Fruit fly (Drosophila melanogaster) whole organism, embryonic: ENCODE data around the gene CG32248.
A peak's percentile ranks its signal among the peaks of the same experiment; 100 is the strongest.

Experiments used
- Awh ChIP-seq: fragments of 200-800 bp; sonication (Bioruptor generic); IDR thresholded peaks from 2 replicates; pipeline ENCODE4, ENCODE4 v1.3.6; 2022; ENCODE audit warnings: missing biosample characterization, missing genetic modification characterization
- CG10209 ChIP-seq: fragments of 200-800 bp; sonication (Bioruptor generic); optimal IDR thresholded peaks from 3 replicates; lab custom pipeline; 2017; ENCODE audit warnings: missing biosample characterization, mild to moderate bottlenecking, missing genetic modification characterization, missing genetic modification reagents
- CG10321 ChIP-seq: fragments of 200-800 bp; sonication (Bioruptor generic); IDR thresholded peaks from 2 replicates; pipeline ENCODE4 v1.3.6; 2022; ENCODE audit warnings: missing biosample characterization, missing genetic modification characterization
- CG11696 ChIP-seq: fragments of 200-800 bp; sonication (Bioruptor generic); IDR thresholded peaks from 2 replicates; pipeline ENCODE4 v1.3.6; 2022; ENCODE audit warnings: missing biosample characterization, missing genetic modification characterization
- CG12071 ChIP-seq: fragments of 200-800 bp; sonication (Bioruptor generic); optimal IDR thresholded peaks from 3 replicates; lab custom pipeline; 2018; ENCODE audit warnings: missing biosample characterization, mild to moderate bottlenecking, missing genetic modification characterization
- CG13123 ChIP-seq: fragments of 200-800 bp; sonication (Bioruptor generic); optimal IDR thresholded peaks from 2 replicates; lab custom pipeline; 2016; ENCODE audit warnings: missing biosample characterization, missing genetic modification characterization
- CG15269 ChIP-seq: fragments of 200-800 bp; sonication (Bioruptor generic); optimal IDR thresholded peaks from 2 replicates; lab custom pipeline; 2018; ENCODE audit warnings: missing biosample characterization, mild to moderate bottlenecking, missing genetic modification characterization, moderate library complexity
- CG16815 ChIP-seq: fragments of 200-800 bp; sonication (Bioruptor generic); optimal IDR thresholded peaks from 3 replicates; lab custom pipeline; 2017; ENCODE audit warnings: missing biosample characterization, mild to moderate bottlenecking, missing genetic modification characterization
- CG17359 ChIP-seq: fragments of 200-800 bp; sonication (Bioruptor generic); optimal IDR thresholded peaks from 3 replicates; lab custom pipeline; 2018; ENCODE audit warnings: missing biosample characterization, mild to moderate bottlenecking, missing genetic modification characterization, moderate library complexity
- CG17802 ChIP-seq: fragments of 200-800 bp; sonication (Bioruptor generic); optimal IDR thresholded peaks from 2 replicates; lab custom pipeline; 2018; ENCODE audit warnings: missing biosample characterization, mild to moderate bottlenecking, missing genetic modification characterization, moderate library complexity
- CG1792 ChIP-seq: fragments of 200-800 bp; sonication (Bioruptor generic); optimal IDR thresholded peaks from 2 replicates; lab custom pipeline; 2016; ENCODE audit warnings: missing biosample characterization, missing genetic modification characterization
- CG18599 ChIP-seq: fragments of 200-800 bp; sonication (Bioruptor generic); optimal IDR thresholded peaks from 3 replicates; lab custom pipeline; 2017; ENCODE audit warnings: missing biosample characterization, missing genetic modification characterization, mild to moderate bottlenecking, moderate library complexity, missing genetic modification reagents
- CG18764 ChIP-seq: fragments of 200-800 bp; sonication (Bioruptor generic); optimal IDR thresholded peaks from 3 replicates; lab custom pipeline; 2016; ENCODE audit warnings: missing biosample characterization, missing genetic modification characterization
- CG2120 ChIP-seq: fragments of 200-800 bp; sonication (Bioruptor generic); optimal IDR thresholded peaks from 3 replicates; lab custom pipeline; 2016; ENCODE audit warnings: missing biosample characterization, missing genetic modification characterization
- CG2889 ChIP-seq: fragments of 200-800 bp; sonication (Bioruptor generic); IDR thresholded peaks from 3 replicates; pipeline ENCODE4 v1.3.6; 2022; ENCODE audit warnings: missing biosample characterization, missing genetic modification characterization
- CG30020 ChIP-seq: fragments of 200-800 bp; optimal IDR thresholded peaks from 2 replicates; lab custom pipeline; 2019; ENCODE audit warnings: missing biosample characterization, mild to moderate bottlenecking, missing genetic modification characterization, moderate library complexity
- CG30403 ChIP-seq: fragments of 200-800 bp; sonication (Bioruptor generic); optimal IDR thresholded peaks from 3 replicates; lab custom pipeline; 2016; ENCODE audit warnings: missing biosample characterization, missing genetic modification characterization
- CG4854 ChIP-seq: fragments of 200-800 bp; sonication (Bioruptor generic); optimal IDR thresholded peaks from 2 replicates; lab custom pipeline; 2016; ENCODE audit warnings: missing biosample characterization, missing genetic modification characterization, inconsistent platforms
- CG5245 ChIP-seq: fragments of 200-800 bp; sonication (Bioruptor generic); optimal IDR thresholded peaks from 3 replicates; lab custom pipeline; 2016; ENCODE audit warnings: missing biosample characterization, missing genetic modification characterization
- CG6765 ChIP-seq: fragments of 200-800 bp; sonication (Bioruptor generic); optimal IDR thresholded peaks from 3 replicates; lab custom pipeline; 2017; ENCODE audit warnings: missing biosample characterization, mild to moderate bottlenecking, missing genetic modification characterization
- CG7372 ChIP-seq: fragments of 200-800 bp; sonication (Bioruptor generic); IDR thresholded peaks from 2 replicates; pipeline ENCODE4 v1.3.6; 2022; ENCODE audit warnings: missing biosample characterization, missing genetic modification characterization
- CG7745 ChIP-seq: fragments of 200-800 bp; sonication (Bioruptor generic); optimal IDR thresholded peaks from 2 replicates; lab custom pipeline; 2018; ENCODE audit warnings: missing biosample characterization, mild to moderate bottlenecking, missing genetic modification characterization, moderate library complexity
- CG7839 ChIP-seq: fragments of 200-800 bp; sonication (Bioruptor generic); optimal IDR thresholded peaks from 3 replicates; lab custom pipeline; 2018; ENCODE audit warnings: missing biosample characterization, mild to moderate bottlenecking, missing genetic modification characterization, moderate library complexity
- Camta ChIP-seq: fragments of 200-800 bp; sonication (Bioruptor generic); optimal IDR thresholded peaks from 2 replicates; lab custom pipeline; 2016; ENCODE audit warnings: missing biosample characterization, missing genetic modification characterization
- Dad ChIP-seq: fragments of 200-800 bp; sonication (Bioruptor generic); optimal IDR thresholded peaks from 3 replicates; lab custom pipeline; 2016; ENCODE audit warnings: missing biosample characterization, missing genetic modification characterization
- Dfd ChIP-seq, 2 experiments: fragments of >200 bp; optimal IDR thresholded peaks; 2 replicates each; lab custom pipeline; 2017; ENCODE audit warnings: missing biosample characterization in 2 of 2, missing genetic modification characterization in 2 of 2
- Drgx ChIP-seq: fragments of 200-800 bp; sonication (Bioruptor generic); IDR thresholded peaks from 2 replicates; pipeline ENCODE4 v1.3.6; 2022; ENCODE audit warnings: missing biosample characterization, missing genetic modification characterization
- Hr3 ChIP-seq: fragments of 200-800 bp; sonication (Bioruptor generic); optimal IDR thresholded peaks from 3 replicates; lab custom pipeline; 2016; ENCODE audit warnings: missing biosample characterization, missing genetic modification characterization
- Jarid2 ChIP-seq: fragments of 200-800 bp; sonication (Bioruptor generic); optimal IDR thresholded peaks from 3 replicates; lab custom pipeline; 2017; ENCODE audit warnings: mild to moderate bottlenecking, missing biosample characterization, missing genetic modification reagents, missing genetic modification characterization
- MBD-R2 ChIP-seq: fragments of 200-800 bp; sonication (Bioruptor generic); IDR thresholded peaks from 2 replicates; pipeline ENCODE4 v1.3.6; 2022; ENCODE audit warnings: missing biosample characterization, missing genetic modification characterization
- NC2β ChIP-seq: fragments of 200-800 bp; sonication (Bioruptor generic); optimal IDR thresholded peaks from 2 replicates; lab custom pipeline; 2016; ENCODE audit warnings: missing biosample characterization, missing genetic modification characterization
- Nf-YA ChIP-seq: fragments of 200-800 bp; sonication (Bioruptor generic); IDR thresholded peaks from 2 replicates; pipeline ENCODE4 v1.3.6; 2022; ENCODE audit warnings: missing biosample characterization, missing genetic modification characterization
- Nf-YB ChIP-seq: fragments of 200-800 bp; sonication (Bioruptor generic); optimal IDR thresholded peaks from 3 replicates; lab custom pipeline; 2019; ENCODE audit warnings: missing biosample characterization, mild to moderate bottlenecking, missing genetic modification characterization, moderate library complexity
- Optix ChIP-seq: fragments of 200-800 bp; sonication (Bioruptor generic); IDR thresholded peaks from 3 replicates; pipeline ENCODE4 v1.3.6; 2022; ENCODE audit warnings: missing biosample characterization, missing genetic modification characterization
- Six4 ChIP-seq: fragments of 200-800 bp; sonication (Bioruptor generic); optimal IDR thresholded peaks from 2 replicates; lab custom pipeline; 2016; ENCODE audit warnings: missing biosample characterization, missing genetic modification characterization
- Sox102F ChIP-seq: fragments of 200-800 bp; sonication (Bioruptor generic); optimal IDR thresholded peaks from 2 replicates; lab custom pipeline; 2018; ENCODE audit warnings: missing biosample characterization, mild to moderate bottlenecking, missing genetic modification characterization, moderate library complexity
- Xrp1 ChIP-seq: fragments of 200-800 bp; sonication (Bioruptor generic); IDR thresholded peaks from 2 replicates; pipeline ENCODE4 v1.3.6; 2022; ENCODE audit warnings: missing biosample characterization, missing genetic modification characterization
- amos ChIP-seq: fragments of 200-800 bp; sonication (Bioruptor generic); IDR thresholded peaks from 2 replicates; pipeline ENCODE4 v1.3.6; 2022; ENCODE audit warnings: missing biosample characterization, missing genetic modification characterization; ENCODE audit not compliant: partially characterized antibody
- bcd ChIP-seq: fragments of 200-800 bp; sonication (Bioruptor generic); optimal IDR thresholded peaks from 2 replicates; lab custom pipeline; 2017; ENCODE audit warnings: missing biosample characterization, mild to moderate bottlenecking, missing genetic modification characterization
- dm ChIP-seq: fragments of 200-800 bp; sonication (Bioruptor generic); optimal IDR thresholded peaks from 3 replicates; lab custom pipeline; 2016; ENCODE audit warnings: missing biosample characterization, missing genetic modification characterization
- ewg ChIP-seq: fragments of 200-800 bp; sonication (Bioruptor generic); optimal IDR thresholded peaks from 3 replicates; lab custom pipeline; 2017; ENCODE audit warnings: mild to moderate bottlenecking, missing biosample characterization, missing genetic modification reagents, missing genetic modification characterization
- fru ChIP-seq: fragments of >200 bp; optimal IDR thresholded peaks from 2 replicates; lab custom pipeline; 2017
- ftz-f1 ChIP-seq: fragments of 200-800 bp; sonication (Bioruptor generic); optimal IDR thresholded peaks from 2 replicates; lab custom pipeline; 2016; ENCODE audit warnings: missing biosample characterization, missing genetic modification characterization
- gfzf ChIP-seq: fragments of 200-800 bp; sonication (Bioruptor generic); optimal IDR thresholded peaks from 2 replicates; lab custom pipeline; 2016; ENCODE audit warnings: missing biosample characterization, mild to moderate bottlenecking, missing genetic modification characterization, moderate library complexity
- insv ChIP-seq, 2 experiments: fragments of 200-800 bp; sonication (Bioruptor generic); optimal IDR thresholded peaks; 3 replicates each; lab custom pipeline; 2016 to 2018; ENCODE audit warnings: missing biosample characterization in 2 of 2, missing genetic modification characterization in 2 of 2
- lab ChIP-seq: fragments of 200-800 bp; sonication (Bioruptor generic); optimal IDR thresholded peaks from 3 replicates; lab custom pipeline; 2017; ENCODE audit warnings: missing biosample characterization, missing genetic modification characterization, mild to moderate bottlenecking, moderate library complexity, missing genetic modification reagents
- peb ChIP-seq: fragments of 200-800 bp; sonication (Bioruptor generic); IDR thresholded peaks from 2 replicates; pipeline ENCODE4 v1.3.6; 2022; ENCODE audit warnings: missing biosample characterization, missing genetic modification characterization
- stc ChIP-seq: fragments of 200-800 bp; sonication (Bioruptor generic); IDR thresholded peaks from 2 replicates; pipeline ENCODE4 v1.3.6; 2022; ENCODE audit warnings: missing biosample characterization, missing genetic modification characterization
- stwl ChIP-seq: fragments of 200-800 bp; sonication (Bioruptor generic); optimal IDR thresholded peaks from 3 replicates; lab custom pipeline; 2018; ENCODE audit warnings: missing biosample characterization, mild to moderate bottlenecking, missing genetic modification characterization, moderate library complexity
- tup ChIP-seq: fragments of 200-800 bp; sonication (Bioruptor generic); optimal IDR thresholded peaks from 2 replicates; lab custom pipeline; 2016; ENCODE audit warnings: missing biosample characterization, mild to moderate bottlenecking, missing genetic modification characterization, moderate library complexity
- wdn ChIP-seq: fragments of 200-800 bp; sonication (Bioruptor generic); IDR thresholded peaks from 2 replicates; pipeline ENCODE4 v1.3.6; 2022; ENCODE audit warnings: missing biosample characterization, missing genetic modification characterization
- yki ChIP-seq: fragments of >200 bp; optimal IDR thresholded peaks from 3 replicates; lab custom pipeline; 2018
- zfh2 ChIP-seq: fragments of 200-800 bp; sonication (Bioruptor generic); optimal IDR thresholded peaks from 2 replicates; lab custom pipeline; 2016; ENCODE audit warnings: missing biosample characterization, missing genetic modification characterization

CG32248 gene

dm6 chr3L:4521809-4522208 is 50.3 kb downstream of the CG32248 start (continued):
- peak; percentile 29 for TF ChIP-seq bcd
- TF ChIP-seq stwl = no peak
- peak; percentile 47 for TF ChIP-seq CG10209 (GFP tag; lab: Kevin White, UChicago)
- peak; percentile 55 for TF ChIP-seq Xrp1 (GFP tag; lab: Robert Waterston, UW)
- no peak for TF ChIP-seq CG2889 (GFP tag; lab: Robert Waterston, UW)
- no peak for TF ChIP-seq fru (lab: Kevin White, UChicago)
- TF ChIP-seq CG30020 = no peak
- no peak for TF ChIP-seq amos (GFP tag; lab: Robert Waterston, UW)
- no peak for TF ChIP-seq NC2β
- TF ChIP-seq Drgx (GFP tag; lab: Robert Waterston, UW) = no peak
- TF ChIP-seq CG4854 (GFP tag; lab: Kevin White, UChicago) = peak; percentile 47
- TF ChIP-seq stc (GFP tag; lab: Robert Waterston, UW) = no peak
- no peak for TF ChIP-seq CG2120
- no peak for TF ChIP-seq Nf-YA
- TF ChIP-seq CG12071 = peak; percentile 62
- no peak for TF ChIP-seq Dad (GFP tag; lab: Kevin White, UChicago)
- TF ChIP-seq CG18599 = peak; percentile 51
- no peak for TF ChIP-seq zfh2 (GFP tag; lab: Kevin White, UChicago)
- no peak for TF ChIP-seq insv (GFP tag; optimal IDR thresholded peaks at IDR 0.05; lab: Kevin White, UChicago)
- no peak for TF ChIP-seq ftz-f1 (GFP tag; lab: Kevin White, UChicago)
- no peak for TF ChIP-seq CG6765 (GFP tag; lab: Kevin White, UChicago)
- peak; percentile 58 for TF ChIP-seq Camta (GFP tag; lab: Kevin White, UChicago)
- no peak for TF ChIP-seq yki (lab: Kevin White, UChicago)
- no peak for TF ChIP-seq CG13123 (GFP tag; lab: Kevin White, UChicago)
- TF ChIP-seq ewg (GFP tag; lab: Kevin White, UChicago) = no peak
- TF ChIP-seq CG1792 = no peak
- peak; percentile 2 for TF ChIP-seq Sox102F (GFP tag; lab: Kevin White, UChicago)
- no peak for TF ChIP-seq Jarid2 (GFP tag; lab: Kevin White, UChicago)
- TF ChIP-seq Nf-YB (GFP tag; lab: Kevin White, UChicago) = no peak
- TF ChIP-seq Hr3 = no peak
- 0 out of 2 replicates have a peak, but pooled peaks have one; percentile 8 for TF ChIP-seq CG7372 (GFP tag; lab: Robert Waterston, UW)
- peak; percentile 28 for TF ChIP-seq CG17359
- TF ChIP-seq CG15269 (tag; lab: Kevin White, UChicago) = peak; percentile 27
- TF ChIP-seq CG5245 (GFP tag; lab: Kevin White, UChicago) = no peak
- no peak for TF ChIP-seq wdn
- peak; percentile 20 for TF ChIP-seq CG18764 (GFP tag; lab: Kevin White, UChicago)
- TF ChIP-seq CG11696 (GFP tag; lab: Robert Waterston, UW) = peak; percentile 54
- peak; percentile 26 for TF ChIP-seq tup (GFP tag; lab: Kevin White, UChicago)
- TF ChIP-seq CG30403 (GFP tag; lab: Kevin White, UChicago) = no peak
- TF ChIP-seq CG10321 = no peak
- no peak for TF ChIP-seq MBD-R2 (GFP tag; lab: Robert Waterston, UW)
- no peak for TF ChIP-seq peb (GFP tag; lab: Robert Waterston, UW)
- TF ChIP-seq Awh (GFP tag; lab: Robert Waterston, UW) = peak; percentile 29; the same call in 1 of the 2 replicates
- TF ChIP-seq CG17802 (tag; lab: Kevin White, UChicago) = no peak
- TF ChIP-seq lab (GFP tag; lab: Kevin White, UChicago) = peak; percentile 83
- no peak for TF ChIP-seq dm
- no peak for TF ChIP-seq Six4 (GFP tag; lab: Kevin White, UChicago)
- no peak for TF ChIP-seq Optix (GFP tag; lab: Robert Waterston, UW)
- TF ChIP-seq CG16815 = no peak
- no peak for TF ChIP-seq CG7839 (tag; lab: Kevin White, UChicago)
- TF ChIP-seq CG7745 (tag; lab: Kevin White, UChicago) = no peak
- TF ChIP-seq gfzf (GFP tag; lab: Kevin White, UChicago) = no peak
- TF ChIP-seq Dfd (GFP tag; optimal IDR thresholded peaks at IDR 0.05; lab: Kevin White, UChicago) = no peak
